Worm (Caenorhabditis elegans): ENCODE data around the gene oac-11.

DNA sequence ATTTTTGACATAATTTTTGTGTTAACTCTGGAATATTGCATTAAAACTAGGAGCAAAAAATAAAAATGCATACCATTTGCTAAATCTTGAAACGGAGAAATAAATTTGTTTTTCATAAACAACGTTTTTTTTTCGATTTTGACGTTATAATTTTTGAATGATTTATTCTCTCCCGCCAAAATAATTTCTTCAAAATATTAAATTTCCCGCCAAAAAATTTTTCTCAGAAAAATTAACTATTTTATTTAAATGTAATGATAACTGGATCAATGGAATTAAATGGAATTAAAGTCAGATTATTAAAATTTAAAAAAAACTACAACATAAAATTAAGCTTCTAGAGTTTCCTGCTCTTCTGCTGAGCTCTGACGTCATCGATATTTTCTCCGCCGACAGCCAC lies 16.4 kb upstream of the oac-11 start, which contains the start of gene nep-3:
- TF ChIP-seq nhr-28 (tag; optimal IDR thresholded peaks at IDR 0.05) (no peak), tbx-8 (GFP tag; optimal IDR thresholded peaks at IDR 0.05) (no peak), blmp-1 (tag; optimal IDR thresholded peaks at IDR 0.05) (no peak), nhr-2 (tag; optimal IDR thresholded peaks at IDR 0.05) (no peak), nhr-76 (tag; optimal IDR thresholded peaks at IDR 0.05) (no peak), elt-3 (tag; optimal IDR thresholded peaks at IDR 0.05) (no peak), nhr-12 (tag; optimal IDR thresholded peaks at IDR 0.05) (no peak), nhr-237 (tag; optimal IDR thresholded peaks at IDR 0.05) (no peak)

Data from whole organism, mixed stage, embryonic.